Fruit fly (Drosophila melanogaster) whole organism, embryonic: ENCODE results near the gene Ufd4.

Experiments
- Atf-2 ChIP-seq: fragments of 200-800 bp; sonication (Bioruptor generic); optimal IDR thresholded peaks from 2 replicates; lab custom pipeline; 2016; ENCODE audit warnings: missing biosample characterization, missing genetic modification characterization
- Atf6 ChIP-seq: fragments of 200-800 bp; sonication (Bioruptor generic); IDR thresholded peaks from 2 replicates; pipeline ENCODE4 v1.3.6; 2022; ENCODE audit warnings: missing biosample characterization, missing genetic modification characterization
- B-H1 ChIP-seq: fragments of 200-800 bp; sonication (Bioruptor generic); IDR thresholded peaks from 3 replicates; pipeline ENCODE4 v1.3.6; 2022; ENCODE audit warnings: missing biosample characterization, missing genetic modification characterization
- Blimp-1 ChIP-seq: fragments of 200-800 bp; sonication (Bioruptor generic); optimal IDR thresholded peaks from 3 replicates; lab custom pipeline; 2018; ENCODE audit warnings: missing biosample characterization, missing genetic modification characterization, mild to moderate bottlenecking, moderate library complexity, missing genetic modification reagents
- CG10366 ChIP-seq: fragments of 200-800 bp; sonication (Bioruptor generic); IDR thresholded peaks from 2 replicates; pipeline ENCODE4 v1.3.6; 2022; ENCODE audit warnings: missing biosample characterization, missing genetic modification characterization
- CG11247 ChIP-seq: fragments of 200-800 bp; sonication (Bioruptor generic); IDR thresholded peaks from 2 replicates; pipeline ENCODE4 v1.3.6; 2022; ENCODE audit warnings: missing biosample characterization, missing genetic modification characterization
- CG11456 ChIP-seq: fragments of 200-800 bp; sonication (Bioruptor generic); IDR thresholded peaks from 3 replicates; pipeline ENCODE4 v1.3.6; 2022; ENCODE audit warnings: missing biosample characterization, missing genetic modification characterization
- CG12299 ChIP-seq: fragments of 200-800 bp; sonication (Bioruptor generic); optimal IDR thresholded peaks from 2 replicates; lab custom pipeline; 2018; ENCODE audit warnings: missing biosample characterization, mild to moderate bottlenecking, missing genetic modification characterization
- CG12391 ChIP-seq: fragments of 200-800 bp; sonication (Bioruptor generic); optimal IDR thresholded peaks from 3 replicates; lab custom pipeline; 2018; ENCODE audit warnings: missing biosample characterization, mild to moderate bottlenecking, missing genetic modification characterization, moderate library complexity
- CG13296 ChIP-seq: fragments of 200-800 bp; sonication (Bioruptor generic); optimal IDR thresholded peaks from 3 replicates; lab custom pipeline; 2018; ENCODE audit warnings: missing biosample characterization, mild to moderate bottlenecking, missing genetic modification characterization
- CG13424 ChIP-seq: fragments of 200-800 bp; sonication (Bioruptor generic); optimal IDR thresholded peaks from 2 replicates; lab custom pipeline; 2019; ENCODE audit warnings: missing biosample characterization, mild to moderate bottlenecking, missing genetic modification characterization, moderate library complexity
- CG14860 ChIP-seq: fragments of 200-800 bp; sonication (Bioruptor generic); IDR thresholded peaks from 3 replicates; pipeline ENCODE4 v1.3.6; 2022; ENCODE audit warnings: missing biosample characterization, missing genetic modification characterization; ENCODE audit not compliant: partially characterized antibody
- CG1602 ChIP-seq: fragments of 200-800 bp; sonication (Bioruptor generic); optimal IDR thresholded peaks from 3 replicates; lab custom pipeline; 2016; ENCODE audit warnings: missing biosample characterization, missing genetic modification characterization
- CG3847 ChIP-seq: fragments of 200-800 bp; sonication (Bioruptor generic); IDR thresholded peaks from 2 replicates; pipeline ENCODE4 v1.3.6; 2022; ENCODE audit warnings: missing biosample characterization, missing genetic modification characterization
- CG4617 ChIP-seq: fragments of 200-800 bp; sonication (Bioruptor generic); optimal IDR thresholded peaks from 3 replicates; lab custom pipeline; 2016; ENCODE audit warnings: missing biosample characterization, missing genetic modification characterization, borderline replicate concordance
- CG5180 ChIP-seq: fragments of 200-800 bp; sonication (Bioruptor generic); optimal IDR thresholded peaks from 3 replicates; lab custom pipeline; 2017; ENCODE audit warnings: missing biosample characterization, missing genetic modification characterization, mild to moderate bottlenecking, moderate library complexity, missing genetic modification reagents
- CG5245 ChIP-seq: fragments of 200-800 bp; sonication (Bioruptor generic); optimal IDR thresholded peaks from 3 replicates; lab custom pipeline; 2016; ENCODE audit warnings: missing biosample characterization, missing genetic modification characterization
- CG6689 ChIP-seq: fragments of 200-800 bp; sonication (Bioruptor generic); IDR thresholded peaks from 2 replicates; pipeline ENCODE4 v1.3.6; 2022; ENCODE audit warnings: missing biosample characterization, missing genetic modification characterization
- CG7271 ChIP-seq: fragments of 200-800 bp; sonication (Bioruptor generic); optimal IDR thresholded peaks from 2 replicates; lab custom pipeline; 2018; ENCODE audit warnings: missing biosample characterization, mild to moderate bottlenecking, missing genetic modification characterization, moderate library complexity
- CG8281 ChIP-seq: fragments of 200-800 bp; sonication (Bioruptor generic); optimal IDR thresholded peaks from 2 replicates; lab custom pipeline; 2018; ENCODE audit warnings: missing biosample characterization, mild to moderate bottlenecking, missing genetic modification characterization, moderate library complexity
- CG9609 ChIP-seq: fragments of 200-800 bp; sonication (Bioruptor generic); optimal IDR thresholded peaks from 3 replicates; lab custom pipeline; 2016; ENCODE audit warnings: missing biosample characterization, missing genetic modification characterization
- CHES-1-like ChIP-seq: fragments of 200-800 bp; sonication (Bioruptor generic); optimal IDR thresholded peaks from 2 replicates; lab custom pipeline; 2016; ENCODE audit warnings: missing biosample characterization, missing genetic modification characterization
- Dad ChIP-seq: fragments of 200-800 bp; sonication (Bioruptor generic); optimal IDR thresholded peaks from 3 replicates; lab custom pipeline; 2016; ENCODE audit warnings: missing biosample characterization, missing genetic modification characterization
- Dfd ChIP-seq, 2 experiments: fragments of >200 bp; optimal IDR thresholded peaks; 2 replicates each; lab custom pipeline; 2017; ENCODE audit warnings: missing biosample characterization in 2 of 2, missing genetic modification characterization in 2 of 2
- Dp ChIP-seq: fragments of 200-800 bp; sonication (Bioruptor generic); optimal IDR thresholded peaks from 2 replicates; lab custom pipeline; 2018; ENCODE audit warnings: missing biosample characterization, mild to moderate bottlenecking, missing genetic modification characterization, moderate library complexity
- ERR ChIP-seq: fragments of 200-800 bp; sonication (Bioruptor generic); optimal IDR thresholded peaks from 2 replicates; lab custom pipeline; 2016; ENCODE audit warnings: missing biosample characterization, missing genetic modification characterization
- GATAe ChIP-seq: fragments of 200-800 bp; sonication (Bioruptor generic); conservative IDR thresholded peaks from 2 replicates; pipeline ENCODE4 v1.3.6; 2022; ENCODE audit warnings: missing biosample characterization, missing genetic modification characterization
- HmgD ChIP-seq: fragments of 200-800 bp; sonication (Bioruptor generic); optimal IDR thresholded peaks from 3 replicates; lab custom pipeline; 2016; ENCODE audit warnings: missing biosample characterization, missing genetic modification characterization
- Hr51 ChIP-seq, 2 experiments: fragments of 200-800 bp; sonication (Bioruptor generic); optimal IDR thresholded peaks; 2 replicates in 1 of 2; 3 replicates in 1 of 2; lab custom pipeline; 2016 to 2018; ENCODE audit warnings: missing biosample characterization in 2 of 2, missing genetic modification characterization in 2 of 2, mild to moderate bottlenecking in 1 of 2, moderate library complexity in 1 of 2
- Hsf ChIP-seq: fragments of 200-800 bp; sonication (Bioruptor generic); optimal IDR thresholded peaks from 3 replicates; lab custom pipeline; 2016; ENCODE audit warnings: missing biosample characterization, missing genetic modification characterization
- Neu2 ChIP-seq: fragments of 200-800 bp; sonication (Bioruptor generic); optimal IDR thresholded peaks from 3 replicates; lab custom pipeline; 2016; ENCODE audit warnings: missing biosample characterization, missing genetic modification characterization, borderline replicate concordance
- Xrp1 ChIP-seq: fragments of 200-800 bp; sonication (Bioruptor generic); IDR thresholded peaks from 2 replicates; pipeline ENCODE4 v1.3.6; 2022; ENCODE audit warnings: missing biosample characterization, missing genetic modification characterization
- bab2 ChIP-seq: fragments of 200-800 bp; sonication (Bioruptor generic); optimal IDR thresholded peaks from 2 replicates; lab custom pipeline; 2016; ENCODE audit warnings: missing biosample characterization, missing genetic modification characterization
- bcd ChIP-seq: fragments of 200-800 bp; sonication (Bioruptor generic); optimal IDR thresholded peaks from 2 replicates; lab custom pipeline; 2017; ENCODE audit warnings: missing biosample characterization, mild to moderate bottlenecking, missing genetic modification characterization
- bowl ChIP-seq: fragments of 200-800 bp; sonication (Bioruptor generic); IDR thresholded peaks from 2 replicates; pipeline ENCODE4 v1.3.6; 2022; ENCODE audit warnings: missing biosample characterization, missing genetic modification characterization
- croc ChIP-seq: fragments of 200-800 bp; sonication (Bioruptor generic); conservative IDR thresholded peaks from 3 replicates; pipeline ENCODE4 v1.3.6; 2022; ENCODE audit warnings: missing biosample characterization, missing genetic modification characterization
- cwo ChIP-seq: fragments of 200-800 bp; sonication (Bioruptor generic); optimal IDR thresholded peaks from 3 replicates; lab custom pipeline; 2017; ENCODE audit warnings: missing biosample characterization, missing genetic modification characterization, mild to moderate bottlenecking, moderate library complexity, missing genetic modification reagents
- fd64A ChIP-seq: fragments of 200-800 bp; sonication (Bioruptor generic); optimal IDR thresholded peaks from 3 replicates; lab custom pipeline; 2018; ENCODE audit warnings: missing biosample characterization, mild to moderate bottlenecking, missing genetic modification characterization
- fu2 ChIP-seq: fragments of 200-800 bp; sonication (Bioruptor generic); optimal IDR thresholded peaks from 2 replicates; lab custom pipeline; 2016; ENCODE audit warnings: missing biosample characterization, missing genetic modification characterization
- gcm2 ChIP-seq: fragments of 200-800 bp; sonication (Bioruptor generic); optimal IDR thresholded peaks from 2 replicates; lab custom pipeline; 2016; ENCODE audit warnings: missing biosample characterization, missing genetic modification characterization
- gfzf ChIP-seq: fragments of 200-800 bp; sonication (Bioruptor generic); optimal IDR thresholded peaks from 2 replicates; lab custom pipeline; 2016; ENCODE audit warnings: missing biosample characterization, mild to moderate bottlenecking, missing genetic modification characterization, moderate library complexity
- hb ChIP-seq: fragments of 200-800 bp; sonication (Bioruptor generic); IDR thresholded peaks from 3 replicates; pipeline ENCODE4 v1.3.6; 2022; ENCODE audit warnings: missing biosample characterization, missing genetic modification characterization; ENCODE audit not compliant: partially characterized antibody
- hth ChIP-seq: fragments of >200 bp; optimal IDR thresholded peaks from 2 replicates; lab custom pipeline; 2017; ENCODE audit warnings: inconsistent platforms
- inv ChIP-seq: fragments of 200-800 bp; sonication (Bioruptor generic); IDR thresholded peaks from 2 replicates; pipeline ENCODE4 v1.3.6; 2022; ENCODE audit warnings: missing biosample characterization, missing genetic modification characterization; ENCODE audit not compliant: partially characterized antibody
- lab ChIP-seq: fragments of 200-800 bp; sonication (Bioruptor generic); optimal IDR thresholded peaks from 3 replicates; lab custom pipeline; 2017; ENCODE audit warnings: missing biosample characterization, missing genetic modification characterization, mild to moderate bottlenecking, moderate library complexity, missing genetic modification reagents
- phol ChIP-seq: fragments of 200-800 bp; sonication (Bioruptor generic); optimal IDR thresholded peaks from 3 replicates; lab custom pipeline; 2018; ENCODE audit warnings: missing biosample characterization, mild to moderate bottlenecking, missing genetic modification characterization, moderate library complexity
- pnt ChIP-seq: fragments of 200-800 bp; sonication (Bioruptor generic); optimal IDR thresholded peaks from 3 replicates; lab custom pipeline; 2016; ENCODE audit warnings: missing biosample characterization, missing genetic modification characterization
- pzg ChIP-seq: fragments of 200-800 bp; sonication (Bioruptor generic); optimal IDR thresholded peaks from 3 replicates; lab custom pipeline; 2018; ENCODE audit warnings: missing biosample characterization, mild to moderate bottlenecking, missing genetic modification characterization, moderate library complexity
- run ChIP-seq: fragments of 200-800 bp; sonication (Bioruptor generic); optimal IDR thresholded peaks from 3 replicates; lab custom pipeline; 2018; ENCODE audit warnings: missing biosample characterization, mild to moderate bottlenecking, missing genetic modification characterization
- sens ChIP-seq: fragments of 200-800 bp; sonication (Bioruptor generic); peaks from one replicate; lab custom pipeline; 2016; ENCODE audit warnings: missing biosample characterization, missing genetic modification characterization
- stwl ChIP-seq: fragments of 200-800 bp; sonication (Bioruptor generic); optimal IDR thresholded peaks from 3 replicates; lab custom pipeline; 2018; ENCODE audit warnings: missing biosample characterization, mild to moderate bottlenecking, missing genetic modification characterization, moderate library complexity
- yki ChIP-seq: fragments of >200 bp; optimal IDR thresholded peaks from 3 replicates; lab custom pipeline; 2018

Ufd4 gene

DNA sequence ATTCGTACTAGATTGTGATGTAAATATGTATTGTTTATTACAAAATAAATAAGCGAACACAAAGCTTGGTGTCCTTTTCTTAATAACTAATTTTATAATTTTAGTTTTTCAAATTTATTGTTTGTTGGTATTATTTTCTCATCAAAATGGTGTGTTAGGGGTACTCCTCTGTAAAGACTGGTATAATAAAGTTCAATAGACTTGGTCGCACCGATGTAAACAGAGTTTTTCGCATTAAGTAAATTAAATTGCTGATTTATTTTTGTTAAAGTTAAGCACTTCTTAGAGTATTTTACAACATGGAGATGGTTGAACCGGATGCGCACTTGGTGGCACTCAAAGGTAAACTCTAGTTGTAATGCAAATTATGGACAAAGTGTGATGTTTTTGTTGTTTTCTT lies 25.7 kb downstream of the Ufd4 start, which contains the start of gene CG4953:
Gene CG4953 (plus strand): TSS at position 193 of the 400 bp plus-strand sequence.
- TF ChIP-seq Dfd (GFP tag; optimal IDR thresholded peaks at IDR 0.05; lab: Kevin White, UChicago) (no peak), bcd (GFP tag; lab: Kevin White, UChicago) (no peak), CG9609 (GFP tag; lab: Kevin White, UChicago) (no peak), GATAe (no peak), CG5245 (GFP tag; lab: Kevin White, UChicago) (no peak), gcm2 (GFP tag; lab: Kevin White, UChicago) (no peak), cwo (no peak), Neu2 (GFP tag; lab: Kevin White, UChicago) (no peak), CG11247 (GFP tag; lab: Robert Waterston, UW) (no peak), pnt (no peak), Blimp-1 (GFP tag; lab: Kevin White, UChicago) (no peak), run (tag; lab: Kevin White, UChicago) (no peak), pzg (GFP tag; lab: Kevin White, UChicago) (peak; percentile 44), stwl (tag; lab: Kevin White, UChicago) (peak; percentile 32), CG10366 (GFP tag; lab: Robert Waterston, UW) (no peak), CG3847 (no peak), CG7271 (tag; lab: Kevin White, UChicago) (no peak), gfzf (GFP tag; lab: Kevin White, UChicago) (peak; percentile 67), Atf-2 (GFP tag; lab: Kevin White, UChicago) (no peak), CG11456 (GFP tag; lab: Robert Waterston, UW) (no peak), CG1602 (GFP tag; lab: Kevin White, UChicago) (no peak), Dad (no peak), bowl (GFP tag; lab: Robert Waterston, UW) (no peak), CHES-1-like (GFP tag; lab: Kevin White, UChicago) (no peak), Hr51 (GFP tag; optimal IDR thresholded peaks at IDR 0.05; lab: Kevin White, UChicago) (no peak), B-H1 (GFP tag; lab: Robert Waterston, UW) (no peak), CG12391 (tag; lab: Kevin White, UChicago) (no peak), hth (lab: Kevin White, UChicago) (no peak), CG13424 (tag; lab: Kevin White, UChicago) (no peak), inv (no peak), HmgD (GFP tag; lab: Kevin White, UChicago) (no peak), fd64A (GFP tag; lab: Kevin White, UChicago) (no peak), yki (lab: Kevin White, UChicago) (no peak), Dp (peak; percentile 14), ERR (GFP tag; lab: Kevin White, UChicago) (no peak), CG12299 (tag; lab: Kevin White, UChicago) (no peak), CG5180 (GFP tag; lab: Kevin White, UChicago) (no peak), CG6689 (GFP tag; lab: Robert Waterston, UW) (no peak), Atf6 (GFP tag; lab: Robert Waterston, UW) (no peak), bab2 (GFP tag; lab: Kevin White, UChicago) (no peak), fu2 (GFP tag; lab: Kevin White, UChicago) (no peak), hb (GFP tag; lab: Robert Waterston, UW) (no peak), lab (no peak), Hsf (GFP tag; lab: Kevin White, UChicago) (no peak), sens (GFP tag; lab: Kevin White, UChicago) (no peak), croc (GFP tag; lab: Robert Waterston, UW) (no peak), CG13296 (GFP tag; lab: Kevin White, UChicago) (no peak), phol (tag; lab: Kevin White, UChicago) (peak; percentile 0), CG4617 (GFP tag; lab: Kevin White, UChicago) (peak; percentile 25), CG14860 (no peak), CG8281 (no peak), Xrp1 (no peak)
